Worm (Caenorhabditis elegans): ENCODE measurements around the gene nrx-1.

ce11 chrV:10874938-10875599 is 50.3 kb downstream of the nrx-1 start:
- no peak for TF ChIP-seq aly-2 (tag; optimal IDR thresholded peaks at IDR 0.05)
- TF ChIP-seq ama-1 (optimal IDR thresholded peaks at IDR 0.05) = no peak
- TF ChIP-seq unc-130 (GFP tag; optimal IDR thresholded peaks at IDR 0.05) = no peak

Measured in whole organism, L4 larva.